Worm (Caenorhabditis elegans): Measurements from ENCODE around the gene F16G10.2.

Gene F16G10.2

DNA sequence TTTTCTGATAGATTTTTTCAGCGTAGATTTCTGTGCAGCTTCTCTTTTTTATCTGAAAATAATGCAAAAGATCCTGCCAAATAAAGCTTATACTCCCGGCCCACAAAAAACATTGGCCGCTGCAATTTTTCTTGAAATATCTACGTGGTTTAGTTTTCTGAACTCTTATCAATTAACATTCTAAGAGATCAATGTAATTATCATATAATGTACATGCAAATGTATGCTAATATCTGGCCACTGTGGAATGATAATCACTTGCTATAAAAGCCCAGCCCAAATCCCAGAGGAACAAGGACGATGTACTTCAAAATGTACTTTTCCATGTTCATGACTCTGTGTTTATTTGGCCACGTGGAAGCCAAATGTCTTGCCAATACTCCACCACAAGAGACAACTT lies 20.6 kb upstream of the F16G10.2 start, which contains the start of gene F43C11.2 (continued):
- no peak for TF ChIP-seq chd-7 (tag; optimal IDR thresholded peaks at IDR 0.05)
- no peak for TF ChIP-seq ekl-4 (GFP tag; IDR thresholded peaks at IDR 0.05)

DNA sequence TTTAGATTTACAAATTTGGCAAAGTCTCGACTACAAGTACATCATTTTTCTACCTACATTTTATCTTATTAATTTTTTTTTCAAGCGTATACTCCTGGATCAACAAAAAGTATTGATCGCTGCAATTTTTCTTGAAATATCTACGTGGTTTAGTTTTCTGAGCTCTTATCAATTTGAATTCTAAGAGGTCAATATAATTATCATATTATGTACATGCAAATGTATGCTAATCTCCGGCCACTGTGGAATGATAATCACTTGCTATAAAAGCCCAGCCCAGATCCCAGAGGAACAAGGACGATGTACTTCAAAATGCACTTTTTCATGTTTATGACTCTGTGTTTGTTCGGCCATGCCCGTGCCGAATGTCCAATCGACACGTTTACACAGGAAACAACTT lies 18.3 kb upstream of the F16G10.2 start, which contains the start of gene F43C11.1:
TSS of gene F43C11.1 (plus strand) at position 301 of the 400 bp plus-strand sequence.
- no peak for TF ChIP-seq ztf-6 (GFP tag; IDR thresholded peaks at IDR 0.05)
- TF ChIP-seq pha-4 (tag; optimal IDR thresholded peaks at IDR 0.05) = no peak
- no peak for TF ChIP-seq lsy-27 (tag; optimal IDR thresholded peaks at IDR 0.05; ENCODE audit: borderline replicate concordance, insufficient read depth)
- no peak for TF ChIP-seq Y67H2A.10 (GFP tag; conservative IDR thresholded peaks at IDR 0.05)
- TF ChIP-seq K12H6.12 (tag; optimal IDR thresholded peaks at IDR 0.05) = no peak
- TF ChIP-seq B0261.1 (tag; optimal IDR thresholded peaks at IDR 0.05) = no peak
- TF ChIP-seq T07F8.4 (tag; optimal IDR thresholded peaks at IDR 0.05) = no peak

DNA sequence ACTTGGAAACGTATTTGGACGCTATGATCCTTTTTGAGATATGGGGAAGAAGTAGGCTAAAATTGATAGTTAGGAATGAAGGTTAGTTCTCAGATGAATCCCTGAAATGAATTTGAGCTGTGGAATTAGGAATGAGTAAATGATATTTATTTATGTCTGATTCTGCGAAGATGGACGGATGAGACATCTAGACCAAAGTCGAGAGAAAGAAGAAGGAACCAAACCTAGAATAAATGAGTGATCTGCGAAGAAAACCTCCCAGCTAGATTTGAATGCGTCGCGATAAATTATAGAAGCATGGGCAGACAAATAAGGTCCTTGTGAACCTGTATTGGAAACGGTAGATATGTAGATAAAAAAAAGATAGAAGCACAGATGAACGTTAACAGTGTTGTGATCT lies 15.1 kb upstream of the F16G10.2 start, which contains the start of gene F43C11.16:
TSS of gene F43C11.16 (minus strand) at position 101 of the 400 bp plus-strand sequence.
- TF ChIP-seq hmg-20 (GFP tag; IDR thresholded peaks at IDR 0.05) (no peak), cebp-2 (GFP tag; IDR thresholded peaks at IDR 0.05) (no peak), F55B11.4 (tag; optimal IDR thresholded peaks at IDR 0.05; ENCODE audit: borderline replicate concordance, insufficient read depth) (no peak), snpc-4 (GFP tag; optimal IDR thresholded peaks at IDR 0.05) (no peak), snpc-4 (tag; optimal IDR thresholded peaks at IDR 0.05) (no peak), cebp-1 (GFP tag; IDR thresholded peaks at IDR 0.05) (no peak), cebp-1 (tag; optimal IDR thresholded peaks at IDR 0.05) (no peak), tlf-1 (GFP tag; optimal IDR thresholded peaks at IDR 0.05) (no peak)

DNA sequence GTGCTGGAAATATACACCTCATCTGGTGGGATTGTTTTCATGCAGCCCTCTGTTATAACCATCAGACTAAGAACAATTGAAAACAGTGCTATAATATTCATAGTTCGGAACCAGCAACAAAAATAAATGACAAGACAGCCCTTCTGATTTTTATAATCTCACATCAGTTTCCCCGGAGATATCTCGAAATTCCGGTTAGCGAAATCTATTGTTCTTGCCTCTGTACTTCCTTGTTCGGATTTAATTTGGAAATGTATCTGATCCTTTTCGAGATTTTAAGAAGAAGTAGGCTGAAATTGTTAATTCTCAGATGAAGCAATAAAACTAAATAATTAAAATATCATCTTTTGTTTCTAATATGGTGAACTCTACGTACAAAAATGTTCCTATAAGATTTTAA lies 11.4 kb upstream of the F16G10.2 start, which contains the start of gene F43C11.11:
TSS of gene F43C11.11 (minus strand) at position 101 of the 400 bp plus-strand sequence.
- TF ChIP-seq ztf-3 (GFP tag; optimal IDR thresholded peaks at IDR 0.05) = no peak
- TF ChIP-seq nhr-179 (tag; optimal IDR thresholded peaks at IDR 0.05) = no peak
- no peak for TF ChIP-seq chd-7 (tag; optimal IDR thresholded peaks at IDR 0.05)
- TF ChIP-seq aptf-2 (GFP tag; conservative IDR thresholded peaks at IDR 0.05) = no peak
- no peak for TF ChIP-seq rec-8 (tag; optimal IDR thresholded peaks at IDR 0.05)
- no peak for TF ChIP-seq ets-4 (GFP tag; optimal IDR thresholded peaks at IDR 0.05)
- TF ChIP-seq hlh-12 (tag; optimal IDR thresholded peaks at IDR 0.05) = no peak
- TF ChIP-seq ceh-91 (GFP tag; IDR thresholded peaks at IDR 0.05) = no peak
- TF ChIP-seq rcor-1 (GFP tag; IDR thresholded peaks at IDR 0.05) = no peak
- no peak for TF ChIP-seq atf-7 (tag; optimal IDR thresholded peaks at IDR 0.05)
- TF ChIP-seq ccch-3 (GFP tag; optimal IDR thresholded peaks at IDR 0.05) = no peak
- no peak for TF ChIP-seq nhr-27 (tag; optimal IDR thresholded peaks at IDR 0.05)
- no peak for TF ChIP-seq snpc-1.3 (tag; optimal IDR thresholded peaks at IDR 0.05; ENCODE audit: insufficient read depth)
- no peak for TF ChIP-seq ceh-58 (GFP tag; IDR thresholded peaks at IDR 0.05)
- TF ChIP-seq D2030.7 (GFP tag; IDR thresholded peaks at IDR 0.05) = no peak
- no peak for TF ChIP-seq C06A6.2 (GFP tag; conservative IDR thresholded peaks at IDR 0.05)
- no peak for TF ChIP-seq cebp-2 (GFP tag; IDR thresholded peaks at IDR 0.05)
- TF ChIP-seq nfya-2 (GFP tag; IDR thresholded peaks at IDR 0.05) = no peak
- TF ChIP-seq let-526 (GFP tag; IDR thresholded peaks at IDR 0.05) = no peak

Data from whole organism, young adult.